Fruit fly (Drosophila melanogaster) whole organism, wandering third instar larva: Measurements from ENCODE around the gene Nepl12.

Experiments
- CG32264 ChIP-seq: fragments of 200-800 bp; sonication (Bioruptor generic); optimal IDR thresholded peaks from 2 replicates; lab custom pipeline; 2016; ENCODE audit warnings: missing biosample characterization, missing genetic modification characterization
- Hnf4 ChIP-seq: fragments of 200-800 bp; sonication (Bioruptor generic); optimal IDR thresholded peaks from 2 replicates; lab custom pipeline; 2016; ENCODE audit warnings: missing biosample characterization, mild to moderate bottlenecking, missing genetic modification characterization
- Hr78 ChIP-seq: fragments of >200 bp; optimal IDR thresholded peaks from 2 replicates; lab custom pipeline; 2017; ENCODE audit warnings: missing biosample characterization, missing genetic modification characterization
- Myc ChIP-seq: fragments of >200 bp; optimal IDR thresholded peaks from 2 replicates; lab custom pipeline; 2017
- Vsx2 ChIP-seq: fragments of 200-300, 225-300 bp; sonication (Bioruptor generic); optimal IDR thresholded peaks from 2 replicates; lab custom pipeline; 2018; ENCODE audit warnings: missing biosample characterization, missing genetic modification characterization; ENCODE audit not compliant: partially characterized antibody
- br ChIP-seq: fragments of 200-800 bp; sonication (Bioruptor generic); optimal IDR thresholded peaks from 2 replicates; lab custom pipeline; 2016; ENCODE audit warnings: missing biosample characterization, missing genetic modification characterization
- dmrt93B ChIP-seq: fragments of 200-800 bp; sonication (Bioruptor generic); optimal IDR thresholded peaks from 2 replicates; lab custom pipeline; 2018; ENCODE audit warnings: missing biosample characterization, mild to moderate bottlenecking, missing genetic modification characterization
- dsf ChIP-seq: sonication (Bioruptor generic); optimal IDR thresholded peaks from 2 replicates; lab custom pipeline; 2016; ENCODE audit warnings: missing biosample characterization, missing genetic modification characterization, borderline replicate concordance
- fru ChIP-seq: fragments of 200-800 bp; sonication (Bioruptor generic); optimal IDR thresholded peaks from 3 replicates; lab custom pipeline; 2016; ENCODE audit warnings: missing biosample characterization, mild to moderate bottlenecking, missing genetic modification characterization
- h ChIP-seq: fragments of 200-800 bp; sonication (Bioruptor generic); optimal IDR thresholded peaks from 3 replicates; lab custom pipeline; 2016; ENCODE audit warnings: missing biosample characterization, mild to moderate bottlenecking, missing genetic modification characterization
- jim ChIP-seq: fragments of 175-275, 200-325 bp; sonication (Bioruptor generic); optimal IDR thresholded peaks from 2 replicates; lab custom pipeline; 2016; ENCODE audit warnings: missing biosample characterization, mild to moderate bottlenecking, missing genetic modification characterization
- psq ChIP-seq: fragments of 200-800 bp; sonication (Bioruptor generic); optimal IDR thresholded peaks from 3 replicates; lab custom pipeline; 2017; ENCODE audit warnings: missing biosample characterization, mild to moderate bottlenecking, missing genetic modification characterization, moderate library complexity
- tai ChIP-seq: sonication (Bioruptor generic); optimal IDR thresholded peaks from 2 replicates; lab custom pipeline; 2016; ENCODE audit warnings: missing biosample characterization, missing genetic modification characterization

- no peak for TF ChIP-seq tai (GFP tag; lab: Kevin White, UChicago)
- no peak for TF ChIP-seq psq (GFP tag; lab: Kevin White, UChicago)
- TF ChIP-seq Myc (lab: Kevin White, UChicago) = no peak
- no peak for TF ChIP-seq h (GFP tag; lab: Kevin White, UChicago)
- TF ChIP-seq dmrt93B (GFP tag; lab: Kevin White, UChicago) = no peak
- no peak for TF ChIP-seq jim
- no peak for TF ChIP-seq Hr78 (GFP tag; lab: Kevin White, UChicago)
- no peak for TF ChIP-seq Hnf4
- TF ChIP-seq br (GFP tag; lab: Kevin White, UChicago) = no peak
- TF ChIP-seq Vsx2 (GFP tag; lab: Kevin White, UChicago) = no peak
- no peak for TF ChIP-seq CG32264 (GFP tag; lab: Kevin White, UChicago)
- TF ChIP-seq fru (GFP tag; lab: Kevin White, UChicago) = no peak
- no peak for TF ChIP-seq dsf (GFP tag; lab: Kevin White, UChicago)
Measured at dm6 chr3R:9725121-9725956, 50.0 kb downstream of the Nepl12 start, which contains the start of gene hyd.
